Worm (Caenorhabditis elegans) whole organism, L1 larva: ENCODE results near the gene skpo-3.

ENCODE experiments used
- C16A3.4 ChIP-seq: fragments of 150-350 bp; optimal IDR thresholded peaks from 2 replicates; lab custom pipeline; 2014; ENCODE audit warnings: missing biosample characterization, missing genetic modification characterization
- C34B4.2 ChIP-seq: sonication (generic microtip); optimal IDR thresholded peaks from 2 replicates; lab custom pipeline; 2017; ENCODE audit warnings: mild to moderate bottlenecking, missing genetic modification characterization, missing compliant biosample characterization
- alr-1 ChIP-seq: fragments of 200-800 bp; sonication (Bioruptor generic); optimal IDR thresholded peaks from 2 replicates; lab custom pipeline; 2018; ENCODE audit warnings: borderline replicate concordance, mild to moderate bottlenecking, missing genetic modification characterization, missing compliant biosample characterization
- ama-1 ChIP-seq: fragments of 150-350 bp; optimal IDR thresholded peaks from 2 replicates; lab custom pipeline; 2014
- ceh-63 ChIP-seq: fragments of 200-800 bp; sonication (Bioruptor generic); optimal IDR thresholded peaks from 2 replicates; lab custom pipeline; 2018; ENCODE audit warnings: mild to moderate bottlenecking, missing genetic modification characterization, missing compliant biosample characterization
- efl-1 ChIP-seq, 4 experiments: fragments of 150-350 bp; optimal IDR thresholded peaks in 3 of 4; peaks in 1 of 4; 1 replicate in 1 of 4; 2 replicates in 3 of 4; lab custom pipeline; 2014; ENCODE audit warnings: missing biosample characterization in 2 of 4, missing genetic modification characterization in 2 of 4, missing genetic modification reagents in 2 of 4
- elt-2 ChIP-seq: sonication (generic microtip); optimal IDR thresholded peaks from 2 replicates; lab custom pipeline; 2016; ENCODE audit warnings: missing genetic modification characterization, mild to moderate bottlenecking, inconsistent platforms, missing compliant biosample characterization, missing genetic modification reagents
- elt-3 ChIP-seq, 6 experiments: fragments of 150-350 bp in 1 of 6; sonication (generic microtip); optimal IDR thresholded peaks; 2 replicates each; lab custom pipeline; 2017 to 2018; ENCODE audit warnings: missing biosample characterization in 6 of 6, missing genetic modification characterization in 6 of 6, inconsistent platforms in 1 of 6
- fkh-8 ChIP-seq: sonication (generic microtip); optimal IDR thresholded peaks from 2 replicates; lab custom pipeline; 2016; ENCODE audit warnings: mild to moderate bottlenecking, missing genetic modification characterization, missing compliant biosample characterization
- grh-1 ChIP-seq: fragments of 200-800 bp; sonication (Bioruptor generic); IDR thresholded peaks from 2 replicates; pipeline ENCODE4 v1.3.6; 2022; ENCODE audit warnings: missing genetic modification reagents, missing genetic modification characterization, missing compliant biosample characterization
- hlh-17 ChIP-seq: fragments of 200-800 bp; sonication (Bioruptor generic); optimal IDR thresholded peaks from 2 replicates; lab custom pipeline; 2018; ENCODE audit warnings: missing genetic modification characterization, mild to moderate bottlenecking, missing compliant biosample characterization, moderate library complexity, borderline replicate concordance
- irx-1 ChIP-seq: sonication (generic microtip); optimal IDR thresholded peaks from 2 replicates; lab custom pipeline; 2016; ENCODE audit warnings: missing genetic modification characterization, missing compliant biosample characterization
- isw-1 ChIP-seq: fragments of 200-800 bp; sonication (Bioruptor generic); IDR thresholded peaks from 2 replicates; pipeline ENCODE4 v1.3.6; 2022; ENCODE audit warnings: missing genetic modification characterization, missing compliant biosample characterization
- lin-13 ChIP-seq: fragments of 150-350 bp; optimal IDR thresholded peaks from 2 replicates; lab custom pipeline; 2014; ENCODE audit warnings: missing biosample characterization, missing genetic modification reagents, missing genetic modification characterization
- lin-14 ChIP-seq: fragments of 200-800 bp; sonication (Bioruptor generic); optimal IDR thresholded peaks from 2 replicates; lab custom pipeline; 2018; ENCODE audit warnings: mild to moderate bottlenecking, missing genetic modification characterization, moderate library complexity, missing compliant biosample characterization
- lin-39 ChIP-seq: fragments of 150-350 bp; optimal IDR thresholded peaks from 2 replicates; lab custom pipeline; 2014; ENCODE audit warnings: missing biosample characterization, missing genetic modification reagents, missing genetic modification characterization
- lir-3 ChIP-seq: sonication (generic microtip); optimal IDR thresholded peaks from 2 replicates; lab custom pipeline; 2016; ENCODE audit warnings: mild to moderate bottlenecking, missing genetic modification characterization, moderate library complexity, missing compliant biosample characterization; ENCODE audit not compliant: poor library complexity
- lsy-2 ChIP-seq, 2 experiments: fragments of 150-350 bp; optimal IDR thresholded peaks; 2 replicates each; lab custom pipeline; 2014; ENCODE audit warnings: missing biosample characterization in 2 of 2, missing genetic modification characterization in 2 of 2
- mef-2 ChIP-seq: fragments of 150-350 bp; optimal IDR thresholded peaks from 2 replicates; lab custom pipeline; 2014; ENCODE audit warnings: missing biosample characterization, missing genetic modification characterization
- nhr-237 ChIP-seq: fragments of 150-350 bp; optimal IDR thresholded peaks from 2 replicates; lab custom pipeline; 2014; ENCODE audit warnings: missing biosample characterization, missing genetic modification characterization
- nhr-47 ChIP-seq: sonication (generic microtip); optimal IDR thresholded peaks from 2 replicates; lab custom pipeline; 2016; ENCODE audit warnings: mild to moderate bottlenecking, missing genetic modification characterization, moderate library complexity, missing compliant biosample characterization
- nhr-76 ChIP-seq: sonication (generic microtip); optimal IDR thresholded peaks from 2 replicates; lab custom pipeline; 2017; ENCODE audit warnings: missing biosample characterization, missing genetic modification characterization
- pqm-1 ChIP-seq: sonication (generic microtip); optimal IDR thresholded peaks from 3 replicates; lab custom pipeline; 2017; ENCODE audit warnings: missing biosample characterization, missing genetic modification characterization
- rnt-1 ChIP-seq: sonication (generic microtip); optimal IDR thresholded peaks from 2 replicates; lab custom pipeline; 2016; ENCODE audit warnings: mild to moderate bottlenecking, missing genetic modification characterization, moderate library complexity, missing compliant biosample characterization
- skn-1 ChIP-seq: fragments of 150-350 bp; optimal IDR thresholded peaks from 2 replicates; lab custom pipeline; 2014; ENCODE audit warnings: missing biosample characterization, missing genetic modification characterization
- sox-4 ChIP-seq: sonication (generic microtip); optimal IDR thresholded peaks from 2 replicates; lab custom pipeline; 2016; ENCODE audit warnings: missing genetic modification characterization, missing compliant biosample characterization
- sptf-1 ChIP-seq: fragments of 150-350 bp; optimal IDR thresholded peaks from 2 replicates; lab custom pipeline; 2014; ENCODE audit warnings: missing biosample characterization, missing genetic modification characterization
- swsn-7 ChIP-seq: sonication (generic microtip); optimal IDR thresholded peaks from 2 replicates; lab custom pipeline; 2016; ENCODE audit warnings: missing genetic modification characterization, missing compliant biosample characterization
- tlp-1 ChIP-seq: fragments of 150-350 bp; optimal IDR thresholded peaks from 2 replicates; lab custom pipeline; 2014; ENCODE audit warnings: missing biosample characterization, missing genetic modification characterization
- unc-30 ChIP-seq: sonication (generic microtip); optimal IDR thresholded peaks from 2 replicates; lab custom pipeline; 2017; ENCODE audit warnings: missing biosample characterization, missing genetic modification characterization
- ztf-11 ChIP-seq, 2 experiments: sonication (generic microtip); optimal IDR thresholded peaks; 2 replicates each; lab custom pipeline; 2016 to 2017; ENCODE audit warnings: missing genetic modification characterization in 2 of 2, missing biosample characterization in 1 of 2, missing compliant biosample characterization in 1 of 2

The skpo-3 gene

DNA sequence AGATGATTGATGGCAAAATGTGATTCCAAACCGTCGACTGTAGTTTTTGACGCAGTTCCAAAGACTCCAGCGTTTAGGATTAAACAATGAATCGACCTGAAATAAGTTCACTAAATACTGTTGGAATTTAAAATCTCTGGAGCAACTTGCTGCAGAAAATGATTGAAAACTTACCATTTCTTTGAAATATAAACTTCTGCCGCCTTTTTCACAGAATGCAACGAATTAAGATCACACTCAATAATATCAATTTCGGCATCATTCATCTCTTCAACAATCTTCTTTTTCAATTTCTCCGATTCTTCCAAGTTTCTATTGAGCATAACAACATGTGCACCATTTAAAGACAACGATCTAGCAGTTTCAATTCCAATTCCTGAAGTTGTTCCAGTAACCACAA lies 38.0 kb upstream of the skpo-3 start:
- TF ChIP-seq nhr-47 (no peak), efl-1 (optimal IDR thresholded peaks at IDR 0.05; lab: Kevin White, UChicago) (no peak), efl-1 (GFP tag; optimal IDR thresholded peaks at IDR 0.05 in 1 of 2; lab: Kevin White, UChicago) (peak in 1 of 2 experiments; percentile 78)

DNA sequence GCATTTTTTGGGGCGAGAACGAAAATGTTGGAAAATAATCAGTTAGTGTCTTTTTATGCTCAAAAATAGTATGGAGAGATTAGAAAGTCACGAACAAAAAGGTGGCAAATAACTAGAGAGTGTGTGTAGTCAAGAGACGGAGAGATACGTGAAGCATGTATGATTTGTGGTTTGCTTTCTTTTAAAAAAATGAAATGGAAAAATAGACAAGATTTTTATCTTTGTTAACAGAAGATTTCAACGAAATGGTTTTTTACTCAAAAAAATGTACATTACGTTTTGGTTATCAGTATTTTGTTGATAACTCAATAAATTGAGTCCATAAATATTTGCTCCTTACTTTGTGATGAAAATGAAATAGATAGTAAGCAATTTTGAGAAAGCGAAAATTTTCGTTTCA lies 37.5 kb upstream of the skpo-3 start, which contains the start of gene dhs-7:
Gene dhs-7 (minus strand): TSS at position 277 of the 400 bp plus-strand sequence.
- TF ChIP-seq ztf-11 (tag; optimal IDR thresholded peaks at IDR 0.05; lab: Kevin White, UChicago) (no peak), elt-2 (tag; lab: Kevin White, UChicago) (peak; percentile 44), mef-2 (tag; lab: Kevin White, UChicago) (no peak)

DNA sequence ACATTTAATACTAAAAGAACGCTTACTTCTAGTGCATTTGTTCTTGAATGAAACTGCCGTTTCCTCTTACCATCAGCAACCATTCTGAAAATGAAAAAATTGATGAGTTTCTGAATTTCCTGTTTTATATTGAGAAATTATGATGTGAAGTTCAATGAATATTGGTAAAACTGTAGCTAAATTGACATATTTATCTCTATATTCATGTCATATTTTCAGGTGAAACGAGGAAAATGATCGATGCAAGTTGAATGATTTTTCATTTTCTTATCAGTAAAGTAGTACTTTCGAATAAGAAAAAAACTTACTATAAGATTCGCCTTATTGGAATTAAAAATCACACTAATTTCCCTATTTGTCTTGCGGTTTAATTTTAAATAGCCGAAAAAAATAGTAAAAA lies 35.5 kb upstream of the skpo-3 start, which contains the start of gene E04F6.15:
Gene E04F6.15 (minus strand): TSS at position 101 of the 400 bp plus-strand sequence.
- TF ChIP-seq sox-4 (tag; lab: Kevin White, UChicago) (no peak), pqm-1 (tag; lab: Kevin White, UChicago) (no peak), elt-3 (tag; optimal IDR thresholded peaks at IDR 0.05; lab: Kevin White, UChicago) (no peak), alr-1 (tag; lab: Kevin White, UChicago) (no peak), ama-1 (lab: Kevin White, UChicago) (no peak), lin-39 (tag; lab: Kevin White, UChicago) (no peak), C16A3.4 (tag; lab: Kevin White, UChicago) (no peak), skn-1 (tag; lab: Kevin White, UChicago) (no peak), lsy-2 (tag; optimal IDR thresholded peaks at IDR 0.05; lab: Kevin White, UChicago) (no peak), ceh-63 (GFP tag; lab: Kevin White, UChicago) (no peak), unc-30 (tag; lab: Kevin White, UChicago) (no peak)

DNA sequence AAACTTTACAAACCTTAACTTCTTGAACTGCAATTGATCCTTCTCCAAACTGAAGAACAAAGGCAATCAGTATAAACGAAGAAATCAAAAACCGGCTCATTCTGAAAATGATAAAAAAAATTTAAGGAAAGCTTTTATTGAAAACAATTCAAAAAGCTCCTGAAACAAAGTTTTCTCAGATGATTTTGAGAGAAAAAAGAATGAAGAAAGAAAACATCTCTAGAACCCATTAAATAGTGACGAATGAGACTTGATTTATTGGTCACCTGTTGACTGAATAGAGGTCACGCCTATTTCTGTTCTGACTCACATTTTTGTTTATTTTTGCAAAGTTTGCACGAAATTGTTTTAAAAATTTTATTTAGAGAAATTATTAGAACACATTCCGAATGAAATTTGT lies 34.4 kb upstream of the skpo-3 start, which contains the start of gene E04F6.8:
Gene E04F6.8 (minus strand): TSS at position 101 of the 400 bp plus-strand sequence.
- TF ChIP-seq nhr-76 (tag; lab: Kevin White, UChicago) (no peak), pqm-1 (tag; lab: Kevin White, UChicago) (no peak), isw-1 (GFP tag; lab: Robert Waterston, UW) (no peak), swsn-7 (tag; lab: Kevin White, UChicago) (no peak), rnt-1 (tag; lab: Kevin White, UChicago) (peak; percentile 14), lir-3 (tag; lab: Kevin White, UChicago) (peak; percentile 45), lin-14 (GFP tag; lab: Kevin White, UChicago) (peak; percentile 45), hlh-17 (GFP tag; lab: Kevin White, UChicago) (no peak), sptf-1 (tag; lab: Kevin White, UChicago) (no peak)

DNA sequence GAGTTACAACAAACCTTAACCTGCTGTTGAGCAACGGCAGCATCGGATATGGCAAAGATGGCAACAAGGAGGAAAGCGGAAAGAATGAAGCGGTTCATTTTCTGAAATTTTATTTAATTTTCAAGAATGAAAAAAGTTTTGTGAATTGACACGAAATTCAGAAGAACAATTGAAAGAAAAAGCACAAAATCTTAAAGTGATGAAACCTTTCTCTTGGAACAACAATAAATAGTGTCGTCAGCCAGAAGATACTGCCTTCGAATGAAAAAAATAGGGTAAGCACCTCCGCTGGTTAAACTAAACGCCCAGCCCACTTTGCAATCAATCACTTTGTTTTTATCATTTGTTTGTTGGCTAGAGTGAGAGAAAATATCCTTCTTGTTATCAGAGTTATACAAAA lies 33.6 kb upstream of the skpo-3 start, which contains the start of gene E04F6.9:
Gene E04F6.9 (minus strand): TSS at position 101 of the 400 bp plus-strand sequence.
- TF ChIP-seq lin-13 (GFP tag; lab: Kevin White, UChicago) (no peak), tlp-1 (tag; lab: Kevin White, UChicago) (no peak), elt-3 (tag; optimal IDR thresholded peaks at IDR 0.05; lab: Kevin White, UChicago) (no peak), irx-1 (no peak), sptf-1 (tag; lab: Kevin White, UChicago) (no peak), C34B4.2 (tag; lab: Kevin White, UChicago) (no peak), fkh-8 (tag; lab: Kevin White, UChicago) (no peak), efl-1 (optimal IDR thresholded peaks at IDR 0.05; lab: Kevin White, UChicago) (no peak), efl-1 (GFP tag; optimal IDR thresholded peaks at IDR 0.05 in 1 of 2; lab: Kevin White, UChicago) (no peak)

DNA sequence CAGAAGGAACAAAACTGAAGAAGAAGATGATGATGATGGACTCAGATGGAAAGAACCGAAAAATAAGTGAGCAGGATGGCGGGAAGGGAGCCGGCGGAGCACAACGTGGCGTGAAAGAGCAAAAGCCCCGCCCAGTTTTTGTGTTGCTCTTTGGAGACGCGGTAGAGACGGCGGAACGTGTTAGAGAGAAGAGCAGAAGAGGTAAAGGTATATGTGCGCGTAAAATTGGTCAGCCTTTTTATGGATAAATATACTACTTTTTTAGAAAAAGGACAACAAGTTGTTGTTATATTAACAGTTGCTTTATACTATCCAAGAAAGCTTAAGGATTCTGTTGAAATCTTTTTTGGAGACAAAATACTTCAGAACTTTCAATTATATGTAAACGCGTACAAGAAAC lies 28.6 kb upstream of the skpo-3 start, which contains the start of gene E04F6.10:
Gene E04F6.10 (minus strand): TSS at position 101 of the 400 bp plus-strand sequence.
- TF ChIP-seq grh-1 (GFP tag; lab: Robert Waterston, UW) (no peak), nhr-237 (tag; lab: Kevin White, UChicago) (no peak), lsy-2 (tag; optimal IDR thresholded peaks at IDR 0.05; lab: Kevin White, UChicago) (no peak)
- TF ChIP-seq, all 84 proteins: peak for 0
